Fruit fly (Drosophila melanogaster): ENCODE data around the gene ringer.
A peak's percentile ranks its signal among the peaks of the same experiment; 100 is the strongest.

ringer gene

DNA sequence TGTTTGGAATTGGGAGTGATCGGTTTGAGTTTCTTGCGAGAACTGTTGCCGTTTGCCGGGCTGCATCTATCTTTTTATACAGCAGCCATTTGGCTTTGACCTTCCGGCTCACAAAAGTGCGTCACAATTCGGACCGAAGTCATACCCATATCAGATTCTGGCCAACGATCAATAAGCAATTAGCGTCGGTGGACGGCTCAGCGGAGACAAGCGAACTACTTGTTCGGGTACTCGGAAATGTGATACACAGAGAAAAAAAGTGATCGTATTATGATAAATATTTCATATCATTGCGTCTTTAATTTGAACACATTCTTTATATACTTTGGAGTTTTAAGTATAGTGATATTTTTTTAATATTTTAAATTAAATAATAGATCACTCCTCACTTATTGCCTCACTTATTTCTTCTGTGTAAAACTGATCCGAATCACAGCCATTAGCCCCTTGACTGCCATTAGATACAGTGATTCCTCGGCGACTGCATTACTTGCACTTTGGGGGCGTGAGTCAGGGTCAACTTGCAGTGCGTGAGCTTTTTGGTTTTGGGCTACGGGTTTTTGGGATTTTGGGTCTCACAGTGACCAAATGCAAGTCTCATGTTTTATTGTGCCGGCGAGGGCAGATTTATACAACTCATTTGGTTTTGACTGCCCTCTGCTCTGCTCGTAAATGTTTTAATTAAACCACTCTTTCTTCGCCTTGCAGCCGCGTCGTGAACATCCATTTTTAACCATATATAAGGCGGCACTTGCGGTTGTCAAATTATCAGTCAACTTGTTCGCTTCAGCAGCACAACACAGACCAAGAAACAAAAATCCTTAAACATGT lies 53.2 kb downstream of the ringer start, which contains the start of the genes CG13043 and CG13063 (continued):
- TF ChIP-seq CG10431 (GFP tag; optimal IDR thresholded peaks at IDR 0.05) (no peak), Camta (GFP tag; optimal IDR thresholded peaks at IDR 0.05) (no peak), CG3407 (GFP tag; optimal IDR thresholded peaks at IDR 0.05) (no peak), D19A (tag; optimal IDR thresholded peaks at IDR 0.05) (no peak), z (GFP tag; IDR thresholded peaks at IDR 0.05) (no peak), Asciz (GFP tag; optimal IDR thresholded peaks at IDR 0.05) (no peak), CG11504 (tag; optimal IDR thresholded peaks at IDR 0.05) (peak; percentile 59), Spps (tag; optimal IDR thresholded peaks at IDR 0.05) (no peak), pho (GFP tag; optimal IDR thresholded peaks at IDR 0.05) (no peak), CG12659 (GFP tag; optimal IDR thresholded peaks at IDR 0.05) (no peak), CG11695 (GFP tag; IDR thresholded peaks at IDR 0.05) (no peak), Dp (GFP tag; optimal IDR thresholded peaks at IDR 0.05) (no peak), slou (GFP tag; optimal IDR thresholded peaks at IDR 0.05) (no peak), croc (GFP tag; conservative IDR thresholded peaks at IDR 0.05) (no peak), CG12071 (GFP tag; optimal IDR thresholded peaks at IDR 0.05) (no peak), CG10654 (GFP tag; optimal IDR thresholded peaks at IDR 0.05) (no peak), ems (GFP tag; optimal IDR thresholded peaks at IDR 0.05) (no peak), CG1529 (GFP tag; optimal IDR thresholded peaks at IDR 0.05) (no peak), CG9876 (GFP tag; optimal IDR thresholded peaks at IDR 0.05) (no peak), nerfin-2 (GFP tag; IDR thresholded peaks at IDR 0.05; ENCODE audit: partially characterized antibody) (no peak), chinmo (GFP tag; IDR thresholded peaks at IDR 0.05; ENCODE audit: partially characterized antibody) (no peak), Bteb2 (GFP tag; optimal IDR thresholded peaks at IDR 0.05) (no peak), Elba2 (GFP tag; optimal IDR thresholded peaks at IDR 0.05) (no peak), vvl (GFP tag; IDR thresholded peaks at IDR 0.05) (no peak), row (GFP tag; IDR thresholded peaks at IDR 0.05) (peak; percentile 41; the same call in 1 of the 3 replicates), CG13424 (tag; optimal IDR thresholded peaks at IDR 0.05) (peak; percentile 34), CG11085 (GFP tag; IDR thresholded peaks at IDR 0.05) (no peak), dmrt11E (tag; optimal IDR thresholded peaks at IDR 0.05) (no peak), CG32532 (GFP tag; IDR thresholded peaks at IDR 0.05) (no peak), CG17328 (GFP tag; IDR thresholded peaks at IDR 0.05) (no peak), CG10959 (GFP tag; IDR thresholded peaks at IDR 0.05) (no peak), schlank (tag; optimal IDR thresholded peaks at IDR 0.05) (no peak), pzg (GFP tag; optimal IDR thresholded peaks at IDR 0.05) (no peak), CG2875 (GFP tag; optimal IDR thresholded peaks at IDR 0.05) (no peak), aop (GFP tag; IDR thresholded peaks at IDR 0.05) (no peak), MTF-1 (GFP tag; optimal IDR thresholded peaks at IDR 0.05; ENCODE audit: borderline replicate concordance) (no peak), CG4617 (GFP tag; optimal IDR thresholded peaks at IDR 0.05; ENCODE audit: borderline replicate concordance) (no peak), Ets97D (GFP tag; optimal IDR thresholded peaks at IDR 0.05) (no peak), CG14710 (tag; optimal IDR thresholded peaks at IDR 0.05) (no peak), BEAF-32 (GFP tag; optimal IDR thresholded peaks at IDR 0.05) (no peak), CG2678 (tag; optimal IDR thresholded peaks at IDR 0.05) (peak; percentile 42), Poxn (GFP tag; IDR thresholded peaks at IDR 0.05) (no peak), CG18476 (GFP tag; optimal IDR thresholded peaks at IDR 0.05) (no peak), CG17359 (tag; optimal IDR thresholded peaks at IDR 0.05) (no peak), D (optimal IDR thresholded peaks at IDR 0.05) (no peak), D (GFP tag; optimal IDR thresholded peaks at IDR 0.05) (no peak), tll (GFP tag; optimal IDR thresholded peaks at IDR 0.05) (no peak), Hmr (GFP tag; optimal IDR thresholded peaks at IDR 0.05) (no peak), Taf1 (GFP tag; IDR thresholded peaks at IDR 0.05) (no peak)

All from whole organism, embryonic.